Worm (Caenorhabditis elegans): ENCODE data around the gene T28D9.4.

Gene T28D9.4

DNA sequence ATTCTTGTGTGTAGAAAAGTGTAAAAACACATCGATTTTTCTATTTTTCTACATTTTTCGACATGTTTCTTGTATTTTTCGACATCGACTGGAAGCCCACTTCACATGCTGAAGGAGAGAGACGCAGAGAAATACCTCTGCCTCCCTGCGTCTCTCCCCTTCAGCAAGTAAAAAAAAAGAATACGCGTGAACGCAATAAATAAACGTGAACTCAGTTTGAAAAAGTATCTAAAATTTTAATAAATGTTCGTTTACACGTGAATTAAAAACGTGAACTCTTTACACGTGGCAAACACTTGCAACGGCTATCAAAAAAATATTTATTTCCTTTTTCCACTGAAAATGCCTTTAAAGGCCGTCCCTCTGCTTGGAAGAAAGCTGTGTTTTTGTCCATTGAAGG lies 26.1 kb downstream of the T28D9.4 start, which contains the start of gene R05G9.1:
Gene R05G9.1, plus strand, starts transcription at position 343 of the 400 bp plus-strand sequence.
- TF ChIP-seq him-1 (tag; optimal IDR thresholded peaks at IDR 0.05) (no peak), dao-5 (tag; optimal IDR thresholded peaks at IDR 0.05) (no peak), W03F9.2 (tag; optimal IDR thresholded peaks at IDR 0.05) (no peak)

DNA sequence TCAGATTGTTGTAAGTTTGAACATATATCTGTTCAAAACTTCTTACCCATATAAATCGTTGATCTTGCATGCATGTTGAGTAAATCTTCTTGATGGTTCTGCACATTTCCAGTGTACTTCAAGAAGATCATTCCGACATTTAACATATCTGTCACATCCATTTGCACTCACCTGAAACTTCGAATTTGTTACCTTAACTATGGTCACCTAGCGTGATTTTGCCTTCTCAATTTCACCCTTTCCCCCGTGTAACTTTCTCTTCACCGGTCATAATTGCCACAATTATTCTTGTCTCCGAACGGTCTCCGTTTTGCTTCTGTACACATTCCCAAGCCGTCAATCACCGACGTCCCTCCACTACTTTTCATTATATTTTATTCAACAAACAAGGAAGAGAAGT lies 36.6 kb downstream of the T28D9.4 start:
- TF ChIP-seq W03F9.2 (tag; optimal IDR thresholded peaks at IDR 0.05) (no peak), dao-5 (tag; optimal IDR thresholded peaks at IDR 0.05) (no peak), him-1 (tag; optimal IDR thresholded peaks at IDR 0.05) (no peak)

DNA sequence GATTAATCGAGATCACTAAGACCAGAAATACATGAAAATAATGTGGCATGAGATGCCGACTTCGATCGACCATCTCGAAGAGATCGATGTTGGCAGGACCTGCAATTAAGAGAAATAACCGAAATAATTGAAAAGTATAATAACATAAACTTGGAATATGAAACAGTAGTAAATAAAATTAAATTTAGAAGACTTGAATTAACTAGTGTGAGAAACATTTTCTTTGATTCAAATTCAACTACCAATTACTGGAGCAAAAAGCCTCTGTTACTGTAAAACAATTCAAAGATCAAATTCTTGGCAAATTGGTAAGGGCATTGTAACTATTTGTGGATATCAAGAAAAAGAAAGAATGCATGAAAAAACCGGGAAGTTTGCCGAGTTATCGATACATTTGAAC lies 37.2 kb downstream of the T28D9.4 start, which contains the start of gene R05G9R.1:
Gene R05G9R.1, minus strand, starts transcription at position 101 of the 400 bp plus-strand sequence.
- TF ChIP-seq him-1 (tag; optimal IDR thresholded peaks at IDR 0.05) = no peak
- TF ChIP-seq dao-5 (tag; optimal IDR thresholded peaks at IDR 0.05) = no peak
- TF ChIP-seq W03F9.2 (tag; optimal IDR thresholded peaks at IDR 0.05) = no peak

DNA sequence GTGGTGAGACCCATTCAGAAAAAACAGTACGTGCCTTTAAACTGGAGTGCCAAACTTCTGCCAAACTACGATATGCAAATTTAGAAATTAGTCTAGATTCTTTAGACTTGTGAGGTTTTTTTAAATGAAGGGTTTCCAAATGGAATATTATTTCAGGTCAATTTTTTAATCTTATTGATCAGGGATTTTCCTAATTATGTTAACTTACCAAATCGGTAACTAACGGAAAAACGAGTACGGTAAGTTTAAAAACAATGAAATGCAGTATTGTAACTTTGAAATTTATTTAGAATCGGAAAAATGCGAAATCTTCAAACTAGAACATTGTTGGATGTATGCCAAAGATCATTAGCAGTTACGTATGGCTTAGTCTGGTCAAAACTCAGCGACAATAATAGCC lies 39.5 kb downstream of the T28D9.4 start, which contains the start of gene C56E6.7:
Gene C56E6.7, plus strand, starts transcription at position 301 of the 400 bp plus-strand sequence.
- no peak for TF ChIP-seq dao-5 (tag; optimal IDR thresholded peaks at IDR 0.05)
- TF ChIP-seq him-1 (tag; optimal IDR thresholded peaks at IDR 0.05) = no peak
- no peak for TF ChIP-seq W03F9.2 (tag; optimal IDR thresholded peaks at IDR 0.05)

DNA sequence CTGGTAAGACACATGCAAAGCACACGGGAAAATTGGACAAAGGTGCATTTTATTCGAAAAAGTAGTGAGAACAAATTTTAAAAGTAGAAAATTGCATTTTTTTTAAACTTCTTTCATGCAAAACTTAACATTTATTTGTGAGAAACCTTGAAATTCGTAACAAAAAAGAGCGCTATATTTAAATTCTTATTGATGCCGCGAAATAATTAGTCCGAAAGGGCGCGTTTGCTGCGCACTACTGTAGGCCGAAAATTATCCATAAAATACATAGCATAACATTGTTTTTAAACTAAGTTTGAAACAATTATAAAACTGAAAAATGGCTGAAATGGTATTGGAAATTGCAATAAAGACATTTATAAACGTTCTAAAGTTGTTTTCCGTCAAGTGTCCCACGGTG lies 42.9 kb downstream of the T28D9.4 start:
- TF ChIP-seq him-1 (tag; optimal IDR thresholded peaks at IDR 0.05) (no peak), dao-5 (tag; optimal IDR thresholded peaks at IDR 0.05) (no peak), W03F9.2 (tag; optimal IDR thresholded peaks at IDR 0.05) (no peak)

DNA sequence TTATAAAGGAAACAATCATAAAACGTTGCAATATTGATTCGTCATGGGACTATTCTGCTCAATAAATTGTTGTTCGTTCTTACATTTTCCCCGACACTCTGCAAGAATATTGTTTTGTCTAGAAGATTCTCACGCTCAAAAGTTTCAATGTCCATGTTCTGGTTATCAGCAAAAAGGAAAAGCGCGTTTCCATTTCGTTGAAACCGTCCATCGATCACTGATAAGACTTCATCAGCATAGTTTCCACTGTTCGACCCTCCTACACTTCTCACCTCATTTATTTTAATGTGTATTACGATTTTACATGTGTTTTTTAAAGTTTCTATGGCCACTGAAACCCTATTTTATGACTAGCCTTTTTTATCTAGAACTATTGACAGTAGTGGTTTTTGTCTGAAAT lies 43.3 kb downstream of the T28D9.4 start:
- TF ChIP-seq W03F9.2 (tag; optimal IDR thresholded peaks at IDR 0.05) (no peak), him-1 (tag; optimal IDR thresholded peaks at IDR 0.05) (no peak), dao-5 (tag; optimal IDR thresholded peaks at IDR 0.05) (no peak)

DNA sequence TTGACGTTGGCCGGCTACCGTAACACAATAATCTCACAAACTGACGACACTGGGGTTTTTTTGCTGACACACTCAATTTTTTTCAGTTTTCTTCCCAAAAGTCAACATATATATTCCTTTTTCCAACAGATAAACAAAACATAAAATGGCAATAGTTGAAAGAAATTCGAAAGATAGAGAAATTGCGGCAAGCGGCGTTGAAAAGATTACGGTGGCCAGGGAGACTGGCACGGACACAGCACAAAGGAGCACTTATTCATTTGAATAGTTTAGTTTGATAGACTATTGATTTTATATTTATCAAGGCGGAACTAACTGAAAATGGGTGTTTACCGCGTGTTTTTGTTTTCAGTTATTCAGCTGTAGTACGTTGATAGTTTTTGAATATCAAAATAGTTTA lies 44.6 kb downstream of the T28D9.4 start, which contains the start of gene toe-2:
Gene toe-2, minus strand, starts transcription at position 70 of the 400 bp plus-strand sequence.
- no peak for TF ChIP-seq dao-5 (tag; optimal IDR thresholded peaks at IDR 0.05)
- no peak for TF ChIP-seq W03F9.2 (tag; optimal IDR thresholded peaks at IDR 0.05)
- TF ChIP-seq him-1 (tag; optimal IDR thresholded peaks at IDR 0.05) = no peak

DNA sequence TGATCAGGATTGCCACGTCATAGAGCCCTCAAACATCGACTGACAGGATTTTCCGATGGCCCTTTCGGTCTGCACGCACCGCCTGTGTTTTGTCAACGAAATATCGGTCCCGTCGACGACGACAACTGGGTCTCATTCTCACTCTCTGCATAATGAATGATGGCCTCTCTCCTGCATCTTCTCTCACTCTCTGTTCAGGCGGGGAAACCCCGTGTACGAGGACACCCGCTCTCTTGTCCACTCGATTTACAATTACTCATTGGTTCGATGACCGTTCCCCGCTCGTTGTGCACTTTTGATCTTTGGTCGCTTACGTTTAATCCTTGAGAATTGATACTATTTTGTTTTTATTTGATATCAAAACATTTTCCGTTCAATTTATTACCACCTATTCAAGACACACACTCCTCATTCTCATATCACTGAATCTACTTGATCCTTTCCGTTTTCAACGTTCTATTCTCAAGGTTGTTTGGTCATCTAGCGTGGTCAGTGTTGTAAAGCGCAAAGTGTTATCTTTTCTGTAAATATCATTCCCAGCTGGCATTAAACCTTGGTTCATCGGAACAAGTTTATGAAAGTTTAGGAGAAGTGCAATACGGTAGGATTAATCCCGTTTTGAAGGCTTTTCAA lies 46.0 kb downstream of the T28D9.4 start:
- no peak for TF ChIP-seq him-1 (tag; optimal IDR thresholded peaks at IDR 0.05)
- TF ChIP-seq dao-5 (tag; optimal IDR thresholded peaks at IDR 0.05) = no peak
- no peak for TF ChIP-seq W03F9.2 (tag; optimal IDR thresholded peaks at IDR 0.05)

DNA sequence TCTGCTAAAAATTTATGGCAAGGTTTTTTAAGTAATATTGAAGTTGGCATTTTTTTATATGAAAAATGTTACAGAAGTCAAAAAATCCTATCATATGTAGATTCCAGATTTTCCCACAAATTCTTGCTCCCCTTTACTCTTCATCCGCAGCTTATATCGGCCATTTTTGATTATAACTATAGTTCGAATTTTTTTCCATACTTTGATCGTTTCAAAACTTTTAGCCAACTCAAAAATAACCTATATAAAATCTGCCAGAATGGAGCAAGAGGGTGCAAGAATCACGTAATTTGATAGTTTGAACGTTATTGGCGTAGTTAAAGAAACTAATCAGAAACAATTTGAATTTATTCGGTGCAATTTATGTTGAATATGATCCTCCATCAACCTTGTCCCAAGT lies 47.2 kb downstream of the T28D9.4 start:
- no peak for TF ChIP-seq him-1 (tag; optimal IDR thresholded peaks at IDR 0.05)
- TF ChIP-seq dao-5 (tag; optimal IDR thresholded peaks at IDR 0.05) = no peak
- no peak for TF ChIP-seq W03F9.2 (tag; optimal IDR thresholded peaks at IDR 0.05)

DNA sequence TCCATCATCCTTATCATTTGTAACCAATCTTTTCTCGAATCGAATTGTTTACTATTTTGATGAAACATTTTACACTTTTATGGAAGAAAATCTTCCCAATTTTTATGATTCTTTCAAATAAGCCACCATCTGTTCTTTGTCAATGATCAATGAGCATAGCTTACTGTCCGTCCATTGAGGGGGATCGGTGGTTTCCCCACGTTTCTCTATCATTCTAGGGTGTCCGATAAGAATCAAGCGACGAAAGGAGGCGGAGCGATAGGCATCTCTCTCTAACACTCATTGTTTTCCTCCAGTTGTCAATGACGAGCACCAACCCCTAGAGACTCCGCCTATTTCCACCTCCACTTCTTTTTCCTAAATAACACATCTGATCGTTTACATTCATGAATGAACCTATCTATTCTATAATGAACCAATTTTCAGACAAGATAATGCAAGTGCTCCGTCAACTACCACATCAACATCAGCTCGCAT lies 47.8 kb downstream of the T28D9.4 start, which contains the start of gene C56E6.2:
Gene C56E6.2, plus strand, starts transcription at position 427 of the 477 bp plus-strand sequence.
- TF ChIP-seq dao-5 (tag; optimal IDR thresholded peaks at IDR 0.05) (no peak), W03F9.2 (tag; optimal IDR thresholded peaks at IDR 0.05) (no peak), him-1 (tag; optimal IDR thresholded peaks at IDR 0.05) (no peak)

DNA sequence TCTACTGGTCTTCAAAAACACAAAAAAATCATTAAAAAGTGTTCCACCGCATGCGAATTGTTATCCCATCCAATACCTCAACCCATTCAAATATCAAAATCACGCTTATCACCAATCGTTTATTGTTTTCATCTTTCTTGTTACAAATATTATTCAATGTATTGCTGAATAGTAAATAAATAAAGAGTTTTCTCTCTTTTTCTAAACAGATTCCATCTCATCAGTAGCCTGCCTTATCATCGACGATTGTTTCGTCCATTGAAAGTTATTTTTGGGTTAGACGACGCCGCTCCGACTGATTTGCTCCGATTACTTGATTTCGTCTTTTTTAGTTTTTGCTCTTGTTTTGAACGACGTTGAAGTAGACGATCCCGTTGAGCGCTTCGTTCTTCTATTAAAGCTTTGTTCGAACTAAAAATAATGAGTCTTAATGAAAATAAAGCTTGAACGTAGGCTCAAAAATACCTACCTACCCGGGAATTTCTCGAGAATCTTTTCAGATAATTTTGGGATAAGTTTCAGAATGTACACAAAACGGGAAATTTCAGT lies 49.5 kb downstream of the T28D9.4 start:
- TF ChIP-seq W03F9.2 (tag; optimal IDR thresholded peaks at IDR 0.05) (no peak), him-1 (tag; optimal IDR thresholded peaks at IDR 0.05) (no peak), dao-5 (tag; optimal IDR thresholded peaks at IDR 0.05) (no peak)
